Fruit fly (Drosophila melanogaster): Measurements from ENCODE around the gene repo.

repo gene

DNA sequence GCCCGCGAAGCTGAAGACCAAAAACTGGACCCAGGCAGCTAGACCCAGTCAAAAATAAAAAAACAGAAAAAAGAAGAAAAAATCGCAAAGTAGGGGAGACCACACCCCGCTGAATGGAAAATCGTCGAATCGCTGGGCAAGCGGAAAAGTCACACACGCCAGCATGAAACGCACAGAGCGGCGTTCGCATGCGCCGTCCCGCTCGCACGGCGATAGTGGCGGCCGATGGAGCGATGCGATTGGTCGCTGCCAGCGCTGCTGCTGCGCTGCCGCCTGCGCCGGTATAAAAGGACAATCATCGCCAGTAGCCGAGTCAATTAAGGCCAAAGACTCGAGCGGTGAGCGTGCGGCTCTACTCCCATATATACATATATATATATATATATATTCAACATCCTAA is at the start of gene repo (continued):
- TF ChIP-seq B-H1 (GFP tag; IDR thresholded peaks at IDR 0.05), result no peak
- TF ChIP-seq nmo (GFP tag; optimal IDR thresholded peaks at IDR 0.05), result no peak
- TF ChIP-seq CG1529 (GFP tag; optimal IDR thresholded peaks at IDR 0.05), result no peak
- TF ChIP-seq scrt (GFP tag; optimal IDR thresholded peaks at IDR 0.05), result no peak
- TF ChIP-seq CG11398 (GFP tag; optimal IDR thresholded peaks at IDR 0.05), result no peak
- TF ChIP-seq Dip2 (GFP tag; IDR thresholded peaks at IDR 0.05), result no peak
- TF ChIP-seq CG4617 (GFP tag; optimal IDR thresholded peaks at IDR 0.05; ENCODE audit: borderline replicate concordance), result no peak
- TF ChIP-seq kah (GFP tag; optimal IDR thresholded peaks at IDR 0.05), result no peak
- no peak for TF ChIP-seq Stat92E (GFP tag; optimal IDR thresholded peaks at IDR 0.05)
- peak; percentile 89 for TF ChIP-seq Adf1 (GFP tag; IDR thresholded peaks at IDR 0.05)
- no peak for TF ChIP-seq HLHmδ (GFP tag; optimal IDR thresholded peaks at IDR 0.05)
- TF ChIP-seq CG13894 (tag; optimal IDR thresholded peaks at IDR 0.05), result no peak
- no peak for TF ChIP-seq Ada2b (GFP tag; IDR thresholded peaks at IDR 0.05)
- no peak for TF ChIP-seq ttk (GFP tag; IDR thresholded peaks at IDR 0.05)
- no peak for TF ChIP-seq crp (GFP tag; optimal IDR thresholded peaks at IDR 0.05)
- no peak for TF ChIP-seq CG4328 (GFP tag; optimal IDR thresholded peaks at IDR 0.05)
- TF ChIP-seq dmrt11E (tag; optimal IDR thresholded peaks at IDR 0.05), result no peak
- TF ChIP-seq ro (GFP tag; IDR thresholded peaks at IDR 0.05), result no peak
- no peak for TF ChIP-seq CG11456 (GFP tag; IDR thresholded peaks at IDR 0.05)
- TF ChIP-seq gt (GFP tag; IDR thresholded peaks at IDR 0.05), result no peak
- TF ChIP-seq ERR (GFP tag; optimal IDR thresholded peaks at IDR 0.05), result no peak
- TF ChIP-seq NFAT (GFP tag; IDR thresholded peaks at IDR 0.05), result no peak
- TF ChIP-seq fru (optimal IDR thresholded peaks at IDR 0.05), result no peak
- TF ChIP-seq dimm (GFP tag; IDR thresholded peaks at IDR 0.05), result no peak
- no peak for TF ChIP-seq ash1 (GFP tag; optimal IDR thresholded peaks at IDR 0.05)
- TF ChIP-seq YL-1 (GFP tag; optimal IDR thresholded peaks at IDR 0.05), result no peak
- no peak for TF ChIP-seq CG4707 (GFP tag; optimal IDR thresholded peaks at IDR 0.05)
- TF ChIP-seq ci (GFP tag; IDR thresholded peaks at IDR 0.05), result 0 out of 3 replicates have a peak, but pooled peaks have one; percentile 22
- TF ChIP-seq ems (GFP tag; optimal IDR thresholded peaks at IDR 0.05), result no peak
- TF ChIP-seq ken (GFP tag; IDR thresholded peaks at IDR 0.05), result no peak
- no peak for TF ChIP-seq bigmax (GFP tag; optimal IDR thresholded peaks at IDR 0.05)
- no peak for TF ChIP-seq cwo (GFP tag; optimal IDR thresholded peaks at IDR 0.05)
- TF ChIP-seq CG32767 (GFP tag; IDR thresholded peaks at IDR 0.05), result no peak
- TF ChIP-seq dysf (GFP tag; IDR thresholded peaks at IDR 0.05), result no peak
- TF ChIP-seq CG17385 (GFP tag; optimal IDR thresholded peaks at IDR 0.05), result no peak
- TF ChIP-seq CG8388 (GFP tag; optimal IDR thresholded peaks at IDR 0.05), result no peak
- TF ChIP-seq run (tag; optimal IDR thresholded peaks at IDR 0.05), result no peak
- no peak for TF ChIP-seq CG3281 (GFP tag; optimal IDR thresholded peaks at IDR 0.05)
- TF ChIP-seq pita (GFP tag; optimal IDR thresholded peaks at IDR 0.05), result no peak
- no peak for TF ChIP-seq CG10209 (GFP tag; optimal IDR thresholded peaks at IDR 0.05)
- TF ChIP-seq CG12219 (GFP tag; optimal IDR thresholded peaks at IDR 0.05), result no peak
- no peak for TF ChIP-seq chinmo (GFP tag; IDR thresholded peaks at IDR 0.05; ENCODE audit: partially characterized antibody)
- TF ChIP-seq Nf-YB (GFP tag; optimal IDR thresholded peaks at IDR 0.05), result peak; percentile 99
- no peak for TF ChIP-seq CG17802 (tag; optimal IDR thresholded peaks at IDR 0.05)
- TF ChIP-seq Rfx (GFP tag; IDR thresholded peaks at IDR 0.05), result no peak
- peak; percentile 27; the same call in 1 of the 2 replicates for TF ChIP-seq bbx (GFP tag; IDR thresholded peaks at IDR 0.05; ENCODE audit: partially characterized antibody)
- no peak for TF ChIP-seq CG11247 (GFP tag; IDR thresholded peaks at IDR 0.05)
- peak; percentile 23; the same call in 1 of the 2 replicates for TF ChIP-seq Dref (GFP tag; IDR thresholded peaks at IDR 0.05)
- TF ChIP-seq ind (GFP tag; optimal IDR thresholded peaks at IDR 0.05), result no peak
- TF ChIP-seq D19B (GFP tag; optimal IDR thresholded peaks at IDR 0.05), result no peak
- no peak for TF ChIP-seq gro (GFP tag; optimal IDR thresholded peaks at IDR 0.05)
- no peak for TF ChIP-seq az2 (GFP tag; optimal IDR thresholded peaks at IDR 0.05)
